Fruit fly (Drosophila melanogaster) whole organism, embryonic: ENCODE results near the gene Sulf1.

ENCODE experiments used
- Bgb ChIP-seq: fragments of 200-800 bp; sonication (Bioruptor generic); IDR thresholded peaks from 2 replicates; pipeline ENCODE4 v1.3.6; 2022; ENCODE audit warnings: missing biosample characterization, missing genetic modification characterization; ENCODE audit not compliant: partially characterized antibody
- CG10274 ChIP-seq: fragments of 200-800 bp; sonication (Bioruptor generic); optimal IDR thresholded peaks from 3 replicates; lab custom pipeline; 2017; ENCODE audit warnings: missing biosample characterization, mild to moderate bottlenecking, missing genetic modification characterization
- CG10979 ChIP-seq: fragments of 200-800 bp; sonication (Bioruptor generic); optimal IDR thresholded peaks from 2 replicates; lab custom pipeline; 2018; ENCODE audit warnings: missing biosample characterization, mild to moderate bottlenecking, missing genetic modification characterization, moderate library complexity
- CG11695 ChIP-seq: fragments of 200-800 bp; sonication (Bioruptor generic); IDR thresholded peaks from 3 replicates; pipeline ENCODE4 v1.3.6; 2022; ENCODE audit warnings: missing biosample characterization, missing genetic modification characterization
- CG12299 ChIP-seq: fragments of 200-800 bp; sonication (Bioruptor generic); optimal IDR thresholded peaks from 2 replicates; lab custom pipeline; 2018; ENCODE audit warnings: missing biosample characterization, mild to moderate bottlenecking, missing genetic modification characterization
- CG14441 ChIP-seq: fragments of 200-800 bp; sonication (Bioruptor generic); IDR thresholded peaks from 2 replicates; pipeline ENCODE4 v1.3.6; 2022; ENCODE audit warnings: missing biosample characterization, missing genetic modification characterization
- CG18619 ChIP-seq: fragments of 200-800 bp; sonication (Bioruptor generic); optimal IDR thresholded peaks from 3 replicates; lab custom pipeline; 2017; ENCODE audit warnings: missing biosample characterization, mild to moderate bottlenecking, missing genetic modification characterization
- CG2199 ChIP-seq: fragments of 200-800 bp; sonication (Bioruptor generic); IDR thresholded peaks from 3 replicates; pipeline ENCODE4 v1.3.6; 2022; ENCODE audit warnings: missing biosample characterization, missing genetic modification characterization
- CG2202 ChIP-seq: fragments of 200-800 bp; sonication (Bioruptor generic); optimal IDR thresholded peaks from 2 replicates; lab custom pipeline; 2018; ENCODE audit warnings: missing biosample characterization, mild to moderate bottlenecking, missing genetic modification characterization
- CG3407 ChIP-seq: fragments of 200-800 bp; sonication (Bioruptor generic); optimal IDR thresholded peaks from 2 replicates; lab custom pipeline; 2018; ENCODE audit warnings: missing biosample characterization, mild to moderate bottlenecking, missing genetic modification characterization
- CG3838 ChIP-seq: fragments of 200-800 bp; sonication (Bioruptor generic); optimal IDR thresholded peaks from 3 replicates; lab custom pipeline; 2016; ENCODE audit warnings: missing biosample characterization, missing genetic modification characterization
- CG4360 ChIP-seq: fragments of 200-800 bp; sonication (Bioruptor generic); IDR thresholded peaks from 2 replicates; pipeline ENCODE4 v1.3.6; 2022; ENCODE audit warnings: missing biosample characterization, missing genetic modification characterization
- CG7372 ChIP-seq: fragments of 200-800 bp; sonication (Bioruptor generic); IDR thresholded peaks from 2 replicates; pipeline ENCODE4 v1.3.6; 2022; ENCODE audit warnings: missing biosample characterization, missing genetic modification characterization
- CG7745 ChIP-seq: fragments of 200-800 bp; sonication (Bioruptor generic); optimal IDR thresholded peaks from 2 replicates; lab custom pipeline; 2018; ENCODE audit warnings: missing biosample characterization, mild to moderate bottlenecking, missing genetic modification characterization, moderate library complexity
- CG7786 ChIP-seq: fragments of 200-800 bp; sonication (Bioruptor generic); optimal IDR thresholded peaks from 2 replicates; lab custom pipeline; 2016; ENCODE audit warnings: missing biosample characterization, missing genetic modification characterization
- CG7963 ChIP-seq: fragments of 200-800 bp; sonication (Bioruptor generic); IDR thresholded peaks from 3 replicates; pipeline ENCODE4 v1.3.6; 2022; ENCODE audit warnings: missing biosample characterization, missing genetic modification characterization; ENCODE audit not compliant: partially characterized antibody
- CG8089 ChIP-seq: fragments of 200-800 bp; sonication (Bioruptor generic); optimal IDR thresholded peaks from 3 replicates; lab custom pipeline; 2016; ENCODE audit warnings: missing biosample characterization, missing genetic modification characterization
- CG8944 ChIP-seq: fragments of 200-800 bp; sonication (Bioruptor generic); optimal IDR thresholded peaks from 3 replicates; lab custom pipeline; 2016; ENCODE audit warnings: missing biosample characterization, missing genetic modification characterization
- Camta ChIP-seq: fragments of 200-800 bp; sonication (Bioruptor generic); optimal IDR thresholded peaks from 2 replicates; lab custom pipeline; 2016; ENCODE audit warnings: missing biosample characterization, missing genetic modification characterization
- CrebB ChIP-seq: fragments of 200-800 bp; sonication (Bioruptor generic); optimal IDR thresholded peaks from 3 replicates; lab custom pipeline; 2018; ENCODE audit warnings: missing biosample characterization, mild to moderate bottlenecking, missing genetic modification characterization
- Dbx ChIP-seq: fragments of 200-800 bp; sonication (Bioruptor generic); IDR thresholded peaks from 3 replicates; pipeline ENCODE4 v1.3.6; 2022; ENCODE audit warnings: missing biosample characterization, missing genetic modification characterization
- Dfd ChIP-seq, 2 experiments: fragments of >200 bp; optimal IDR thresholded peaks; 2 replicates each; lab custom pipeline; 2017; ENCODE audit warnings: missing biosample characterization in 2 of 2, missing genetic modification characterization in 2 of 2
- Dip3 ChIP-seq: fragments of 200-800 bp; sonication (Bioruptor generic); optimal IDR thresholded peaks from 3 replicates; lab custom pipeline; 2016; ENCODE audit warnings: missing biosample characterization, missing genetic modification characterization
- H2.0 ChIP-seq: fragments of 200-800 bp; sonication (Bioruptor generic); IDR thresholded peaks from 2 replicates; pipeline ENCODE4 v1.3.6; 2022; ENCODE audit warnings: missing biosample characterization, missing genetic modification characterization
- HmgZ ChIP-seq: fragments of 200-800 bp; sonication (Bioruptor generic); optimal IDR thresholded peaks from 2 replicates; lab custom pipeline; 2018; ENCODE audit warnings: missing biosample characterization, mild to moderate bottlenecking, missing genetic modification characterization
- Hr78 ChIP-seq, 2 experiments: fragments of 200-800 bp in 1 of 2; fragments of >200 bp in 1 of 2; sonication (Bioruptor generic) in 1 of 2; optimal IDR thresholded peaks; 2 replicates each; lab custom pipeline; 2017 to 2019; ENCODE audit warnings: missing biosample characterization in 2 of 2, missing genetic modification characterization in 2 of 2, mild to moderate bottlenecking in 1 of 2, moderate library complexity in 1 of 2
- Med ChIP-seq: fragments of 200-800 bp; sonication (Bioruptor generic); peaks from one replicate; lab custom pipeline; 2016; ENCODE audit warnings: missing biosample characterization, missing genetic modification characterization, mild to moderate bottlenecking, inconsistent platforms, moderate library complexity
- NFAT ChIP-seq: fragments of 200-800 bp; sonication (Bioruptor generic); IDR thresholded peaks from 2 replicates; pipeline ENCODE4 v1.3.6; 2022; ENCODE audit warnings: missing biosample characterization, missing genetic modification characterization
- NfI ChIP-seq: fragments of 200-800 bp; sonication (Bioruptor generic); optimal IDR thresholded peaks from 3 replicates; lab custom pipeline; 2018; ENCODE audit warnings: missing biosample characterization, mild to moderate bottlenecking, missing genetic modification characterization, moderate library complexity
- Rx ChIP-seq: fragments of 200-800 bp; sonication (Bioruptor generic); IDR thresholded peaks from 2 replicates; pipeline ENCODE4 v1.3.6; 2022; ENCODE audit warnings: missing biosample characterization, missing genetic modification characterization
- chinmo ChIP-seq: fragments of 200-800 bp; sonication (Bioruptor generic); IDR thresholded peaks from 4 replicates; pipeline ENCODE4 v1.3.6; 2022; ENCODE audit warnings: missing biosample characterization, missing genetic modification characterization; ENCODE audit not compliant: partially characterized antibody
- dimm ChIP-seq: fragments of 200-800 bp; sonication (Bioruptor generic); IDR thresholded peaks from 2 replicates; pipeline ENCODE4 v1.3.6; 2022; ENCODE audit warnings: missing biosample characterization, missing genetic modification characterization
- emc ChIP-seq: fragments of 200-800 bp; sonication (Bioruptor generic); optimal IDR thresholded peaks from 2 replicates; lab custom pipeline; 2016; ENCODE audit warnings: missing biosample characterization, missing genetic modification characterization
- eve ChIP-seq, 2 experiments: fragments of >200 bp; optimal IDR thresholded peaks; 2 replicates each; lab custom pipeline; 2017; ENCODE audit warnings: missing biosample characterization in 2 of 2, missing genetic modification characterization in 2 of 2
- hb ChIP-seq: fragments of 200-800 bp; sonication (Bioruptor generic); IDR thresholded peaks from 3 replicates; pipeline ENCODE4 v1.3.6; 2022; ENCODE audit warnings: missing biosample characterization, missing genetic modification characterization; ENCODE audit not compliant: partially characterized antibody
- inv ChIP-seq: fragments of 200-800 bp; sonication (Bioruptor generic); IDR thresholded peaks from 2 replicates; pipeline ENCODE4 v1.3.6; 2022; ENCODE audit warnings: missing biosample characterization, missing genetic modification characterization; ENCODE audit not compliant: partially characterized antibody
- lov ChIP-seq, 2 experiments: fragments of 200-800 bp in 1 of 2; fragments of >200 bp in 1 of 2; sonication (Bioruptor generic) in 1 of 2; IDR thresholded peaks in 1 of 2; optimal IDR thresholded peaks in 1 of 2; 2 replicates in 1 of 2; 3 replicates in 1 of 2; pipeline versions ENCODE4 v1.3.6 to Lab custom; 2017 to 2022; ENCODE audit warnings: missing biosample characterization in 1 of 2, missing genetic modification characterization in 1 of 2
- mam ChIP-seq: fragments of 200-800 bp; sonication (Bioruptor generic); optimal IDR thresholded peaks from 3 replicates; lab custom pipeline; 2016; ENCODE audit warnings: missing biosample characterization, missing genetic modification characterization
- salm ChIP-seq: fragments of 200-800 bp; sonication (Bioruptor generic); optimal IDR thresholded peaks from 2 replicates; lab custom pipeline; 2018; ENCODE audit warnings: missing biosample characterization, mild to moderate bottlenecking, missing genetic modification characterization
- schlank ChIP-seq: fragments of 200-800 bp; sonication (Bioruptor generic); optimal IDR thresholded peaks from 2 replicates; lab custom pipeline; 2018; ENCODE audit warnings: missing biosample characterization, mild to moderate bottlenecking, missing genetic modification characterization
- sens ChIP-seq: fragments of 200-800 bp; sonication (Bioruptor generic); peaks from one replicate; lab custom pipeline; 2016; ENCODE audit warnings: missing biosample characterization, missing genetic modification characterization
- so ChIP-seq: fragments of 200-800 bp; sonication (Bioruptor generic); IDR thresholded peaks from 3 replicates; pipeline ENCODE4 v1.3.6; 2022; ENCODE audit warnings: missing biosample characterization, missing genetic modification characterization
- unc-4 ChIP-seq: fragments of 200-800 bp; sonication (Bioruptor generic); IDR thresholded peaks from 2 replicates; pipeline ENCODE4 v1.3.6; 2022; ENCODE audit warnings: missing biosample characterization, missing genetic modification characterization; ENCODE audit not compliant: partially characterized antibody
- wdn ChIP-seq: fragments of 200-800 bp; sonication (Bioruptor generic); IDR thresholded peaks from 2 replicates; pipeline ENCODE4 v1.3.6; 2022; ENCODE audit warnings: missing biosample characterization, missing genetic modification characterization
- z ChIP-seq: fragments of 200-800 bp; sonication (Bioruptor generic); IDR thresholded peaks from 3 replicates; pipeline ENCODE4 v1.3.6; 2022; ENCODE audit warnings: missing biosample characterization, missing genetic modification characterization
- zen ChIP-seq: fragments of 200-800 bp; sonication (Bioruptor generic); optimal IDR thresholded peaks from 3 replicates; lab custom pipeline; 2018; ENCODE audit warnings: missing biosample characterization, mild to moderate bottlenecking, missing genetic modification characterization, moderate library complexity

The Sulf1 gene

dm6 chr3R:16280003-16280998, 59.1 kb downstream of the Sulf1 start (continued):
- TF ChIP-seq CG7963 (GFP tag; lab: Robert Waterston, UW) (no peak), wdn (peak; percentile 99), H2.0 (GFP tag; lab: Robert Waterston, UW) (peak; percentile 100), hb (GFP tag; lab: Robert Waterston, UW) (no peak), NfI (GFP tag; lab: Kevin White, UChicago) (peak; percentile 99), zen (tag; lab: Kevin White, UChicago) (peak; percentile 99), so (GFP tag; lab: Robert Waterston, UW) (peak; percentile 99), Rx (peak; percentile 99), CG10979 (peak; percentile 100), CG2202 (peak; percentile 99), salm (tag; lab: Kevin White, UChicago) (peak; percentile 99), CG7372 (GFP tag; lab: Robert Waterston, UW) (peak; percentile 99)

DNA sequence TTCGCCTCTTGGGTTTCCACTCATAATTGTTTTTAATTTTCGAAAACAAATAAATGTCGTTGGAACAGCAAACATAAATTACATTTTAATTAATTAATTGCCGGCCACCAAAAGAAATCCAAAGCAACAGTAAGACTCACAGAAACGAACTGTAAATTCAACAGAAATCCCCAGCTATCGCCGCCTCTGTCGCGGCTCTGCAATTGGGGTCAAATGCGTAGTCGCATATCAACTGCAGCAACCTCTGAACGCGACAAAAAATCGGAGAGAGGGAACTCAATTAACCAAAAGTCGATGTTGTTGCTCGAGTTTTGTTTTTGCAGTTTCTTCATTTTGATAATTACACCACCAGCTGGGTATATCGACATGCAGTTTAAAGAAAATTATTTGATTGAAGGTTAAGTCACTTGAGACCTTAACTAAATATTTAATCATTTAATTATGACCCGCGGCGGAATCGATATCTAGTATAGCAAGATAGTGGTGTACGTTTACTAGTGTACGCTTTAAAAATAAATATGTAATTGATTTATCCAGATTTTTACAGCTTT, 59.9 kb downstream of the Sulf1 start:
- no peak for TF ChIP-seq CrebB
- no peak for TF ChIP-seq unc-4 (GFP tag; lab: Robert Waterston, UW)
- TF ChIP-seq CG12299 (tag; lab: Kevin White, UChicago): no peak
- no peak for TF ChIP-seq schlank (tag; lab: Kevin White, UChicago)
- no peak for TF ChIP-seq CG3407 (GFP tag; lab: Kevin White, UChicago)
- no peak for TF ChIP-seq dimm
- no peak for TF ChIP-seq CG18619 (GFP tag; lab: Kevin White, UChicago)
- TF ChIP-seq Bgb (GFP tag; lab: Robert Waterston, UW): no peak
- no peak for TF ChIP-seq CG7786 (GFP tag; lab: Kevin White, UChicago)
- 0 out of 2 replicates have a peak, but pooled peaks have one; percentile 8 for TF ChIP-seq CG4360 (GFP tag; lab: Robert Waterston, UW)
- no peak for TF ChIP-seq Camta (GFP tag; lab: Kevin White, UChicago)
- 0 out of 3 replicates have a peak, but pooled peaks have one; percentile 31 for TF ChIP-seq z (GFP tag; lab: Robert Waterston, UW)
- TF ChIP-seq Dip3: no peak
- TF ChIP-seq CG8089 (GFP tag; lab: Kevin White, UChicago): no peak
- 0 out of 2 replicates have a peak, but pooled peaks have one; percentile 9 for TF ChIP-seq NFAT (GFP tag; lab: Robert Waterston, UW)
- no peak for TF ChIP-seq CG8944 (GFP tag; lab: Kevin White, UChicago)
- TF ChIP-seq CG11695 (GFP tag; lab: Robert Waterston, UW): 0 out of 3 replicates have a peak, but pooled peaks have one; percentile 22
- TF ChIP-seq Dfd (GFP tag; optimal IDR thresholded peaks at IDR 0.05; lab: Kevin White, UChicago): no peak
- no peak for TF ChIP-seq Dbx (GFP tag; lab: Robert Waterston, UW)
- TF ChIP-seq CG7745 (tag; lab: Kevin White, UChicago): peak; percentile 87
- no peak for TF ChIP-seq inv (GFP tag; lab: Robert Waterston, UW)
- TF ChIP-seq Hr78 (GFP tag; optimal IDR thresholded peaks at IDR 0.05; lab: Kevin White, UChicago): peak in 1 of 2 experiments; percentile 94
- TF ChIP-seq sens (GFP tag; lab: Kevin White, UChicago): peak; percentile 0
- no peak for TF ChIP-seq CG14441 (GFP tag; lab: Robert Waterston, UW)
- TF ChIP-seq CG10274 (GFP tag; lab: Kevin White, UChicago): no peak
- no peak for TF ChIP-seq lov (optimal IDR thresholded peaks at IDR 0.05; lab: Kevin White, UChicago)
- TF ChIP-seq lov (GFP tag; IDR thresholded peaks at IDR 0.05; lab: Robert Waterston, UW): no peak
- TF ChIP-seq CG7963 (GFP tag; lab: Robert Waterston, UW): no peak
- TF ChIP-seq CG2199: peak; percentile 72; the same call in 2 of the 3 replicates
- peak; percentile 39 for TF ChIP-seq Med (GFP tag; lab: Kevin White, UChicago)
- TF ChIP-seq HmgZ (tag; lab: Kevin White, UChicago): no peak
- TF ChIP-seq mam (GFP tag; lab: Kevin White, UChicago): no peak
- TF ChIP-seq CG3838 (GFP tag; lab: Kevin White, UChicago): no peak
- 0 out of 4 replicates have a peak, but pooled peaks have one; percentile 32 for TF ChIP-seq chinmo
- peak in 1 of 2 experiments; percentile 69 for TF ChIP-seq eve (GFP tag; optimal IDR thresholded peaks at IDR 0.05; lab: Kevin White, UChicago)
- TF ChIP-seq emc (GFP tag; lab: Kevin White, UChicago): no peak
